Worm (Caenorhabditis elegans): ENCODE results near the gene W03G1.5.

- no peak for TF ChIP-seq gmeb-2 (tag; optimal IDR thresholded peaks at IDR 0.05)
- no peak for TF ChIP-seq pqm-1 (tag; optimal IDR thresholded peaks at IDR 0.05)
Observed at ce11 chrIV:497155-497554, 9.1 kb downstream of the W03G1.5 start.
